Worm (Caenorhabditis elegans) whole organism, early embryonic: ENCODE results near the gene fipr-16.

ENCODE experiments used
- F13C5.2 ChIP-seq: sonication (generic microtip); optimal IDR thresholded peaks from 2 replicates; lab custom pipeline; 2017; ENCODE audit warnings: mild to moderate bottlenecking, missing genetic modification characterization, inconsistent platforms, missing compliant biosample characterization
- aly-1 ChIP-seq: sonication (generic microtip); optimal IDR thresholded peaks from 2 replicates; lab custom pipeline; 2016; ENCODE audit warnings: missing genetic modification characterization, missing compliant biosample characterization
- ama-1 ChIP-seq: fragments of 150-350 bp; optimal IDR thresholded peaks from 2 replicates; lab custom pipeline; 2014
- ceh-13 ChIP-seq: fragments of 200-800 bp; sonication (Bioruptor generic); optimal IDR thresholded peaks from 2 replicates; lab custom pipeline; 2018; ENCODE audit warnings: mild to moderate bottlenecking, missing genetic modification characterization, missing compliant biosample characterization
- ets-7 ChIP-seq: sonication (generic microtip); optimal IDR thresholded peaks from 2 replicates; lab custom pipeline; 2016; ENCODE audit warnings: missing genotype, missing genetic modification characterization, missing compliant biosample characterization
- sea-1 ChIP-seq: fragments of 200-800 bp; sonication (Bioruptor generic); conservative IDR thresholded peaks from 2 replicates; pipeline ENCODE4 v1.3.6; 2022; ENCODE audit warnings: missing genetic modification characterization, missing compliant biosample characterization
- tbx-37 ChIP-seq: fragments of 200-800 bp; sonication (Bioruptor generic); conservative IDR thresholded peaks from 2 replicates; pipeline ENCODE4 v1.3.6; 2022; ENCODE audit warnings: missing genetic modification reagents, missing genetic modification characterization, missing compliant biosample characterization
- tra-4 ChIP-seq: sonication (generic microtip); optimal IDR thresholded peaks from 2 replicates; lab custom pipeline; 2017; ENCODE audit warnings: missing genetic modification characterization, missing compliant biosample characterization

ce11 chrIII:8589195-8589594 is 1.6 kb downstream of the fipr-16 start, which contains the start of gene fip-3:
- TF ChIP-seq F13C5.2 (tag; lab: Kevin White, UChicago) (no peak), tra-4 (no peak), sea-1 (GFP tag; lab: Robert Waterston, UW) (no peak), ama-1 (lab: Kevin White, UChicago) (no peak), ets-7 (tag; lab: Kevin White, UChicago) (no peak), ceh-13 (no peak), tbx-37 (GFP tag; lab: Robert Waterston, UW) (no peak), aly-1 (tag; lab: Kevin White, UChicago) (no peak)
